Fruit fly (Drosophila melanogaster): ENCODE data around the gene CG9121.

The CG9121 gene

dm6 chr2L:5086905-5087522 is 36.2 kb upstream of the CG9121 start (continued):
- TF ChIP-seq gce (GFP tag; IDR thresholded peaks at IDR 0.05), result peak; percentile 54; the same call in 1 of the 3 replicates
- TF ChIP-seq CTCF (GFP tag; optimal IDR thresholded peaks at IDR 0.05), result peak; percentile 34
- no peak for TF ChIP-seq HLHmδ (GFP tag; optimal IDR thresholded peaks at IDR 0.05)
- TF ChIP-seq Dll (GFP tag; IDR thresholded peaks at IDR 0.05; ENCODE audit: partially characterized antibody), result no peak
- TF ChIP-seq B-H1 (GFP tag; IDR thresholded peaks at IDR 0.05), result peak; percentile 37; the same call in 2 of the 3 replicates
- peak; percentile 39 for TF ChIP-seq Fer2 (tag; optimal IDR thresholded peaks at IDR 0.05)
- TF ChIP-seq ci (GFP tag; IDR thresholded peaks at IDR 0.05), result peak; percentile 86
- TF ChIP-seq CG10979 (tag; optimal IDR thresholded peaks at IDR 0.05), result peak; percentile 79
- peak; percentile 85 for TF ChIP-seq odd (GFP tag; optimal IDR thresholded peaks at IDR 0.05)
- TF ChIP-seq Aef1 (GFP tag; IDR thresholded peaks at IDR 0.05), result peak; percentile 49; the same call in 2 of the 3 replicates
- TF ChIP-seq TFAM (GFP tag; optimal IDR thresholded peaks at IDR 0.05), result no peak
- peak; percentile 40 for TF ChIP-seq maf-S (GFP tag; optimal IDR thresholded peaks at IDR 0.05)
- TF ChIP-seq CG10366 (GFP tag; IDR thresholded peaks at IDR 0.05), result peak; percentile 36; the same call in 1 of the 2 replicates
- peak; percentile 77 for TF ChIP-seq CG15601 (tag; optimal IDR thresholded peaks at IDR 0.05)
- peak; percentile 76 for TF ChIP-seq CG9437 (GFP tag; optimal IDR thresholded peaks at IDR 0.05)
- no peak for TF ChIP-seq toy (GFP tag; IDR thresholded peaks at IDR 0.05)
- peak; percentile 85 for TF ChIP-seq PHDP (tag; optimal IDR thresholded peaks at IDR 0.05)
- TF ChIP-seq sc (optimal IDR thresholded peaks at IDR 0.05), result no peak
- TF ChIP-seq sc (GFP tag; optimal IDR thresholded peaks at IDR 0.05), result peak; percentile 60
- no peak for TF ChIP-seq hkb (optimal IDR thresholded peaks at IDR 0.05)
- TF ChIP-seq hkb (GFP tag; IDR thresholded peaks at IDR 0.05), result peak; percentile 79
- TF ChIP-seq CG17186 (GFP tag; optimal IDR thresholded peaks at IDR 0.05), result peak; percentile 10
- TF ChIP-seq CG11093 (GFP tag; IDR thresholded peaks at IDR 0.05), result 0 out of 3 replicates have a peak, but pooled peaks have one; percentile 25
- TF ChIP-seq Mes4 (GFP tag; optimal IDR thresholded peaks at IDR 0.05), result peak; percentile 74
- no peak for TF ChIP-seq Adf1 (GFP tag; IDR thresholded peaks at IDR 0.05)
- peak; percentile 46 for TF ChIP-seq D19B (GFP tag; optimal IDR thresholded peaks at IDR 0.05)
- peak; percentile 84 for TF ChIP-seq CG15269 (tag; optimal IDR thresholded peaks at IDR 0.05)
- TF ChIP-seq oc (tag; optimal IDR thresholded peaks at IDR 0.05), result peak; percentile 50
- peak; percentile 42; the same call in 1 of the 2 replicates for TF ChIP-seq danr (GFP tag; IDR thresholded peaks at IDR 0.05)
- peak; percentile 61 for TF ChIP-seq onecut (GFP tag; IDR thresholded peaks at IDR 0.05)
- TF ChIP-seq so (GFP tag; IDR thresholded peaks at IDR 0.05), result 0 out of 3 replicates have a peak, but pooled peaks have one; percentile 59
- peak; percentile 89 for TF ChIP-seq Sox100B (GFP tag; optimal IDR thresholded peaks at IDR 0.05)
- no peak for TF ChIP-seq CG1024 (GFP tag; IDR thresholded peaks at IDR 0.05)
- TF ChIP-seq CG15011 (GFP tag; optimal IDR thresholded peaks at IDR 0.05), result peak; percentile 63
- peak; percentile 67 for TF ChIP-seq run (tag; optimal IDR thresholded peaks at IDR 0.05)
- TF ChIP-seq sug (tag; optimal IDR thresholded peaks at IDR 0.05), result peak; percentile 47
- no peak for TF ChIP-seq B-H2 (GFP tag; optimal IDR thresholded peaks at IDR 0.05)
- peak; percentile 61 for TF ChIP-seq fd3F (GFP tag; optimal IDR thresholded peaks at IDR 0.05)
- peak; percentile 89 for TF ChIP-seq CG18599 (GFP tag; optimal IDR thresholded peaks at IDR 0.05)
- peak; percentile 38; the same call in 1 of the 2 replicates for TF ChIP-seq bowl (GFP tag; IDR thresholded peaks at IDR 0.05)
- TF ChIP-seq p53 (GFP tag; optimal IDR thresholded peaks at IDR 0.05), result no peak
- TF ChIP-seq CG11695 (GFP tag; IDR thresholded peaks at IDR 0.05), result peak; percentile 84
- TF ChIP-seq Meics (GFP tag; optimal IDR thresholded peaks at IDR 0.05), result peak; percentile 83
- TF ChIP-seq dmrt11E (tag; optimal IDR thresholded peaks at IDR 0.05), result peak; percentile 62
- TF ChIP-seq hb (GFP tag; IDR thresholded peaks at IDR 0.05; ENCODE audit: partially characterized antibody), result no peak
- TF ChIP-seq exex (tag; optimal IDR thresholded peaks at IDR 0.05), result peak; percentile 54
- peak; percentile 49 for TF ChIP-seq CG31365 (tag; optimal IDR thresholded peaks at IDR 0.05)
- TF ChIP-seq ase (GFP tag; IDR thresholded peaks at IDR 0.05), result 0 out of 3 replicates have a peak, but pooled peaks have one; percentile 41
- TF ChIP-seq trh (GFP tag; optimal IDR thresholded peaks at IDR 0.05), result peak; percentile 51
- no peak for TF ChIP-seq h (optimal IDR thresholded peaks at IDR 0.05)
- TF ChIP-seq otp (GFP tag; IDR thresholded peaks at IDR 0.05), result peak; percentile 70; the same call in 1 of the 3 replicates

All from whole organism, embryonic.